Worm (Caenorhabditis elegans): ENCODE data around the gene C14B1.8.

Gene C14B1.8

DNA sequence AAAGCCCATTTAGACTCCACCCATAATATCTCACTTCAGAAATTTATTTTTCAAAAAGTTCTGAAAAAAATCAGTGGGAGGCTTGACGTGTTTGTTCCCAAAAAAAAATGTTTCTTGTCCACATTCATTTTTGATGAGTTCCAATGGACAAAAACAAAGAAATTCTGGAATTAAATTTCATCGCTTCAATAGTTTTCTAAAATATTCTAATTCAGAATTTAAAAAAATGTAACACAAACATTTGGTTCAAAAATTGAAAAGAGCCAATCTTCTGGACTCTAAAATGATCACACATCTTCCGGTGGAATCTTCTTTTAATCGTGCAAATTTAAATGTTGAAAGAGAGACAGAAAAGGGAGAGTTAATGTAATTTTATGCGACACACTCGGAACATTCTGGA, 27.0 kb downstream of the C14B1.8 start:
- TF ChIP-seq hnd-1 (tag; optimal IDR thresholded peaks at IDR 0.05) = no peak
- TF ChIP-seq hmg-4 (GFP tag; optimal IDR thresholded peaks at IDR 0.05) = no peak
- TF ChIP-seq flt-1 (GFP tag; IDR thresholded peaks at IDR 0.05) = no peak
- TF ChIP-seq scrt-1 (GFP tag; IDR thresholded peaks at IDR 0.05) = no peak
- no peak for TF ChIP-seq ama-1 (optimal IDR thresholded peaks at IDR 0.05)
- no peak for TF ChIP-seq hmbx-1 (tag; optimal IDR thresholded peaks at IDR 0.05)
- no peak for TF ChIP-seq ceh-13 (GFP tag; optimal IDR thresholded peaks at IDR 0.05)
- TF ChIP-seq tbx-37 (GFP tag; conservative IDR thresholded peaks at IDR 0.05) = no peak
- no peak for TF ChIP-seq tbx-11 (GFP tag; IDR thresholded peaks at IDR 0.05)
- no peak for TF ChIP-seq aly-1 (tag; optimal IDR thresholded peaks at IDR 0.05)

DNA sequence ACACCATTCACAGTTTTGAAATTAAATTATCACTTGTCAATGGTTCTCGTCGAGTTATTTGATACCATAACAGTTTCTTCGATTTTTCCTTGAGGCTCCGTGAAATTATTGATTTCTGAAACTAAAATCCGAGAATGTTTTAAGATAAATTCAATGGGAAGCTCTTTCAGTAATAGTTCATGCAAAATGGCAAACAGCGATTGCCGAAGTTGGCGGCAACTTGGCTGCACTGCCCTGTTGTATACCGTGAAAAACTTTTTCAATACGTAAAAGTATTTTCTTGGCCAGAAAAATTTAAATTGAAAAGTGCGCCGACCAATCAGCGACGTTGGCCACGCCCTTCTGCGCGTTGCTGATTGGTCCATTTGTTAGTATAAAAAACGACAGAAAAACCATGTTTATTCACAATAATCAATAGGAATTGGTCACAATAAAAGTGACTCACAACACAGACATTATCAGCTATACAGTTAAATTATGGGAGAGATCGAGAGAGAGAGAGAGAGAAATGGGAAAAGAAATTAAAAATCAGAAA, 36.5 kb downstream of the C14B1.8 start:
- TF ChIP-seq tbx-37 (GFP tag; conservative IDR thresholded peaks at IDR 0.05) = no peak
- TF ChIP-seq ama-1 (optimal IDR thresholded peaks at IDR 0.05) = no peak
- TF ChIP-seq pes-1 (GFP tag; IDR thresholded peaks at IDR 0.05) = no peak
- TF ChIP-seq ets-7 (tag; optimal IDR thresholded peaks at IDR 0.05) = no peak
- no peak for TF ChIP-seq scrt-1 (GFP tag; IDR thresholded peaks at IDR 0.05)
- TF ChIP-seq sea-1 (GFP tag; conservative IDR thresholded peaks at IDR 0.05) = no peak
- no peak for TF ChIP-seq hnd-1 (tag; optimal IDR thresholded peaks at IDR 0.05)
- no peak for TF ChIP-seq B0310.2 (tag; optimal IDR thresholded peaks at IDR 0.05)
- TF ChIP-seq ceh-13 (GFP tag; optimal IDR thresholded peaks at IDR 0.05) = no peak
- TF ChIP-seq ceh-36 (tag; optimal IDR thresholded peaks at IDR 0.05) = no peak
- no peak for TF ChIP-seq hmbx-1 (tag; optimal IDR thresholded peaks at IDR 0.05)
- no peak for TF ChIP-seq flt-1 (GFP tag; IDR thresholded peaks at IDR 0.05)
- TF ChIP-seq tbx-11 (GFP tag; IDR thresholded peaks at IDR 0.05) = no peak
- TF ChIP-seq tra-4 (tag; optimal IDR thresholded peaks at IDR 0.05) = no peak

- TF ChIP-seq B0310.2 (tag; optimal IDR thresholded peaks at IDR 0.05) = no peak
- TF ChIP-seq hnd-1 (tag; optimal IDR thresholded peaks at IDR 0.05) = no peak
- no peak for TF ChIP-seq tbx-11 (GFP tag; IDR thresholded peaks at IDR 0.05)
- TF ChIP-seq ceh-36 (tag; optimal IDR thresholded peaks at IDR 0.05) = no peak
- no peak for TF ChIP-seq hmg-4 (GFP tag; optimal IDR thresholded peaks at IDR 0.05)
- no peak for TF ChIP-seq ets-7 (tag; optimal IDR thresholded peaks at IDR 0.05)
These were observed 38.0 kb downstream of the C14B1.8 start for ce11 chrIII:3681351-3681938.

- no peak for TF ChIP-seq ceh-13 (GFP tag; optimal IDR thresholded peaks at IDR 0.05)
- TF ChIP-seq scrt-1 (GFP tag; IDR thresholded peaks at IDR 0.05) = no peak
- TF ChIP-seq aly-1 (tag; optimal IDR thresholded peaks at IDR 0.05) = no peak
- no peak for TF ChIP-seq B0310.2 (tag; optimal IDR thresholded peaks at IDR 0.05)
- no peak for TF ChIP-seq sea-1 (GFP tag; conservative IDR thresholded peaks at IDR 0.05)
- no peak for TF ChIP-seq hnd-1 (tag; optimal IDR thresholded peaks at IDR 0.05)
These were observed 40.4 kb downstream of the C14B1.8 start for ce11 chrIII:3679083-3679482.

- TF ChIP-seq hmg-4 (GFP tag; optimal IDR thresholded peaks at IDR 0.05) (peak; percentile 29), flt-1 (GFP tag; IDR thresholded peaks at IDR 0.05) (0 out of 2 replicates have a peak, but pooled peaks have one; percentile 12), tbx-11 (GFP tag; IDR thresholded peaks at IDR 0.05) (no peak)
These were observed 42.1 kb downstream of the C14B1.8 start for ce11 chrIII:3677378-3677777.

DNA sequence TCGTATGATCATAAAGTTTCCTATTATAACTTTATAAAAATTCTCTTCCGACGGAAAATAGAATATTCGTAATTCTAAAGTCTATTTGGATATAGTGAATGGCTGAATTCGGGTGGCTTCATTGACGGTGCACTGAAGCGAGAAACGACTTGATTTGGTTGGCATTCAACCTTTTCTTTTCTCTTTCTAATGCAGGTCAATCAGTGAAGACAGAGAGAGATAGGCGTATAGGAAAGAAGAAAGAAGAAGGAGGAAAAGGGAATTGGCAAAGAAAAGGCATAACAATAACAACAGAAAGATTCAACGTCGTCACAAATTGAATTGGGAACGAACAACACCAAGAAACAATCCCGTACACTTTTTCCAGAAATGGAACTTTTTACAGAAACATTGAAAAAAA, 44.0 kb downstream of the C14B1.8 start:
- no peak for TF ChIP-seq ama-1 (optimal IDR thresholded peaks at IDR 0.05)
- TF ChIP-seq flt-1 (GFP tag; IDR thresholded peaks at IDR 0.05) = no peak
- TF ChIP-seq aly-1 (tag; optimal IDR thresholded peaks at IDR 0.05) = no peak
- no peak for TF ChIP-seq ets-7 (tag; optimal IDR thresholded peaks at IDR 0.05)
- no peak for TF ChIP-seq tbx-11 (GFP tag; IDR thresholded peaks at IDR 0.05)
- no peak for TF ChIP-seq B0310.2 (tag; optimal IDR thresholded peaks at IDR 0.05)
- no peak for TF ChIP-seq ceh-13 (GFP tag; optimal IDR thresholded peaks at IDR 0.05)
- TF ChIP-seq ceh-36 (tag; optimal IDR thresholded peaks at IDR 0.05) = no peak
- TF ChIP-seq F13C5.2 (tag; optimal IDR thresholded peaks at IDR 0.05) = no peak
- no peak for TF ChIP-seq sea-1 (GFP tag; conservative IDR thresholded peaks at IDR 0.05)
- TF ChIP-seq pes-1 (GFP tag; IDR thresholded peaks at IDR 0.05) = no peak

ce11 chrIII:3674149-3674548, 45.3 kb downstream of the C14B1.8 start:
- no peak for TF ChIP-seq ceh-13 (GFP tag; optimal IDR thresholded peaks at IDR 0.05)

DNA sequence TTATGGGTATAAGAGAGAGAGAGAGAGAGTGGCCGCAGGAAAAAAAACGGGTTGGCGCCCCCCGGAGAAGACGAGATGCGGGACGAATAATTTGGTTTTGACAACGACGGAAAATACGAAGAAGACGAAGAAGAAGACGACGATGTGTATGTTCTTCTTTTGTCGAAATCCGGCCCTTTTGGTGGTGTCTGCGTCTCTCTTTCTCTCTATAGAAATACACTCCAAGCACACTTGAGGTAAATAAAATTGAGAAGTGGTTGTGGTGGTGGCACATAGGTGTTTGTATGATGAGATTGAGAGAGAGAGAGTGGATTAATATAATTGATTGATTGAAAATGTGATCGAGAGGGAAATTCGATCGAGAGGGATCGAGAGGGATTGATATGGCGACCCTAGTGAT, 46.6 kb downstream of the C14B1.8 start:
- TF ChIP-seq ama-1 (optimal IDR thresholded peaks at IDR 0.05) (no peak), tra-4 (tag; optimal IDR thresholded peaks at IDR 0.05) (no peak), F13C5.2 (tag; optimal IDR thresholded peaks at IDR 0.05) (no peak), B0310.2 (tag; optimal IDR thresholded peaks at IDR 0.05) (no peak), scrt-1 (GFP tag; IDR thresholded peaks at IDR 0.05) (no peak), flt-1 (GFP tag; IDR thresholded peaks at IDR 0.05) (no peak), hmg-4 (GFP tag; optimal IDR thresholded peaks at IDR 0.05) (no peak), aly-1 (tag; optimal IDR thresholded peaks at IDR 0.05) (no peak), hmbx-1 (tag; optimal IDR thresholded peaks at IDR 0.05) (no peak), ceh-36 (tag; optimal IDR thresholded peaks at IDR 0.05) (no peak), ets-7 (tag; optimal IDR thresholded peaks at IDR 0.05) (no peak), pes-1 (GFP tag; IDR thresholded peaks at IDR 0.05) (no peak), tbx-37 (GFP tag; conservative IDR thresholded peaks at IDR 0.05) (no peak), tbx-11 (GFP tag; IDR thresholded peaks at IDR 0.05) (no peak), hnd-1 (tag; optimal IDR thresholded peaks at IDR 0.05) (no peak), ceh-13 (GFP tag; optimal IDR thresholded peaks at IDR 0.05) (no peak), sea-1 (GFP tag; conservative IDR thresholded peaks at IDR 0.05) (no peak)

Data from whole organism, early embryonic.